Worm (Caenorhabditis elegans): Measurements from ENCODE around the gene F56D1.1.
A peak's percentile ranks its signal among the peaks of the same experiment; 100 is the strongest.

The F56D1.1 gene

ce11 chrII:5494405-5494804 lies 16.0 kb downstream of the F56D1.1 start, which contains the start of gene F12A10.6:
F12A10.6 (minus strand) TSS chrII:5494505.
- no peak for TF ChIP-seq sox-4 (tag; optimal IDR thresholded peaks at IDR 0.05)
- no peak for TF ChIP-seq ref-2 (tag; optimal IDR thresholded peaks at IDR 0.05)
- TF ChIP-seq K02D7.2 (tag; optimal IDR thresholded peaks at IDR 0.05) = no peak
- TF ChIP-seq hlh-30 (tag; optimal IDR thresholded peaks at IDR 0.05; ENCODE audit: insufficient read depth) = no peak
- no peak for TF ChIP-seq lin-11 (tag; optimal IDR thresholded peaks at IDR 0.05)
- no peak for TF ChIP-seq ceh-22 (tag; optimal IDR thresholded peaks at IDR 0.05)

- TF ChIP-seq ceh-34 (tag; optimal IDR thresholded peaks at IDR 0.05) (no peak), npax-4 (tag; optimal IDR thresholded peaks at IDR 0.05) (no peak), F13H6.1 (tag; optimal IDR thresholded peaks at IDR 0.05) (no peak)
These were observed 18.0 kb downstream of the F56D1.1 start, which contains the start of gene F12A10.1 for ce11 chrII:5496375-5496774. F12A10.1 (plus strand) TSS chrII:5496540.

- TF ChIP-seq unc-3 (GFP tag; conservative IDR thresholded peaks at IDR 0.05) = no peak
- no peak for TF ChIP-seq unc-3 (tag; optimal IDR thresholded peaks at IDR 0.05)
- no peak for TF ChIP-seq dmd-4 (tag; optimal IDR thresholded peaks at IDR 0.05; ENCODE audit: borderline replicate concordance)
These were observed 19.1 kb downstream of the F56D1.1 start for ce11 chrII:5497541-5497940.

ce11 chrII:5498156-5498739 lies 19.8 kb downstream of the F56D1.1 start, which contains the start of the genes suex-1 and F12A10.9:
suex-1 (minus strand) TSS chrII:5498256.
F12A10.9 (plus strand) TSS chrII:5498689.
- TF ChIP-seq hlh-8 (tag; optimal IDR thresholded peaks at IDR 0.05) = no peak
- TF ChIP-seq T23F11.4 (GFP tag; optimal IDR thresholded peaks at IDR 0.05) = no peak
- TF ChIP-seq K09A11.1 (tag; optimal IDR thresholded peaks at IDR 0.05; ENCODE audit: insufficient read depth) = no peak

DNA sequence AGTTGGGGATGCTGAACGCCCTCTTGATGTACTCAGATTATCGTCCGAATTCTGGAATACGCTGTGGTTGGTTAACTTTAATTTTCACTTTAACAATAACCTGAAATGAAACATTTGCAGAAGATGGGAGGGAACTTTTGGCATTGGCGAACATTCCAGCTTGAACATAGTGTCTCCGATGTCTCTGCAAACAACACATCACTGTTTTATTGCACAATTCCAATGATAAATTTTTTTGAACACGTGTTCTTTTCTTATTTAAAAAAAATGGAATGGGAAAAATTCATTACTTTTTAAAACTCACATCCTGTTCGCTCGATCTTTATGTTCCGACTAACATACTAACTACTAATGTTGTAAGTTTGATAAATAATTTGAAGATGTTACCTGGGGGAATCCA lies 22.1 kb downstream of the F56D1.1 start, which contains the start of gene fzy-1:
TSS of gene fzy-1 (plus strand) at position 301 of the 400 bp plus-strand sequence.
- TF ChIP-seq ceh-19 (GFP tag; optimal IDR thresholded peaks at IDR 0.05) = no peak
- no peak for TF ChIP-seq nhr-232 (tag; optimal IDR thresholded peaks at IDR 0.05)
- no peak for TF ChIP-seq nfya-1 (tag; optimal IDR thresholded peaks at IDR 0.05)
- no peak for TF ChIP-seq pag-3 (tag; optimal IDR thresholded peaks at IDR 0.05; ENCODE audit: borderline replicate concordance)
- TF ChIP-seq npax-4 (tag; optimal IDR thresholded peaks at IDR 0.05) = no peak

DNA sequence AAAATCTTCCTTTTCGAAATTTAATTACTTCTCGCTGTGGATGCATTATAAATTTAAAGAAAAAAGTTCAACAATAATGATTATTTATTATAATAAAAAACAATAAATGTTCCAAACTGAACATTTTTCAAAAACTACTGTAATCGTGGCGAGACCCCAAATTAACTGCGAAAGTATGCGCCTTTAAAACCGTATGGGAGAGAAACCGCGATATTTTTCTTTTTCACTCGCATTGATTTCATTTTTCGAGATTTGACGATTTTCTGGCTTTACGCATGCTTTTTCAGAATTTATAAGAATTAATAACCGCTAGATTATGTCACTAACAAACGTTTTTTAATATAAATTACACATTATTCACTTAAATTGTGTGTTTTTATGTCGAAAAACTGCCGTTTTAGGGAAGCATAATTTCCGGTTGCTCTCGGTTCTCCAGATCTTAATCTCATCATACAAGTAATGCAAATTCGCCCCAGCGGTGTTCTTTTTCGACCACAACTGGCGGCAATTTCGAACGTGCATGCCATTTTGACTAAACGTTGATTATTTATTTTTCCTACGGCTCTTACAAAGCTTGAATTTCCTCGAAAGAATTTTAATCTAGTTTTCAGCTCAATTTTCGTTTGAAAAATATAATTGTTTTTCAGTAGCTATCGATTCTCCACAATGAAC lies 22.7 kb downstream of the F56D1.1 start, which contains the start of gene F12A10.8:
TSS of gene F12A10.8 (minus strand) at position 79 of the 672 bp plus-strand sequence.
- TF ChIP-seq Y22D7AL.16 (tag; optimal IDR thresholded peaks at IDR 0.05) (no peak), C38D4.7 (GFP tag; optimal IDR thresholded peaks at IDR 0.05) (no peak), ceh-2 (tag; optimal IDR thresholded peaks at IDR 0.05) (no peak), unc-42 (tag; optimal IDR thresholded peaks at IDR 0.05) (peak; percentile 81)

- TF ChIP-seq elt-2 (tag; optimal IDR thresholded peaks at IDR 0.05) (peak; percentile 74), ceh-22 (tag; optimal IDR thresholded peaks at IDR 0.05) (no peak), ref-2 (tag; optimal IDR thresholded peaks at IDR 0.05) (no peak), ceh-34 (tag; optimal IDR thresholded peaks at IDR 0.05) (no peak)
These were observed 25.3 kb downstream of the F56D1.1 start, which contains the start of gene cyp-44A1 for ce11 chrII:5503760-5504159. cyp-44A1 (plus strand) TSS chrII:5504044.

- no peak for TF ChIP-seq ceh-18 (tag; optimal IDR thresholded peaks at IDR 0.05)
- TF ChIP-seq elt-2 (tag; optimal IDR thresholded peaks at IDR 0.05) = peak; percentile 6
These were observed 27.4 kb downstream of the F56D1.1 start, which contains the start of gene npp-24 for ce11 chrII:5505820-5506287. npp-24 (plus strand) TSS chrII:5505870.
